Worm (Caenorhabditis elegans) whole organism, late embryonic: Measurements from ENCODE around the gene pqn-94.

ENCODE experiments used
- C08G9.2 ChIP-seq: sonication (generic microtip); optimal IDR thresholded peaks from 2 replicates; lab custom pipeline; 2016; ENCODE audit warnings: mild to moderate bottlenecking, missing genetic modification characterization, moderate library complexity, missing compliant biosample characterization
- F13H6.1 ChIP-seq: sonication (generic microtip); optimal IDR thresholded peaks from 2 replicates; lab custom pipeline; 2016; ENCODE audit warnings: missing genetic modification characterization, missing compliant biosample characterization
- T23F11.4 ChIP-seq: fragments of 200-800 bp; sonication (Bioruptor generic); optimal IDR thresholded peaks from 2 replicates; lab custom pipeline; 2018; ENCODE audit warnings: mild to moderate bottlenecking, missing genetic modification characterization, missing compliant biosample characterization
- ahr-1 ChIP-seq: sonication (generic microtip); optimal IDR thresholded peaks from 2 replicates; lab custom pipeline; 2016; ENCODE audit warnings: missing genetic modification characterization, missing compliant biosample characterization
- ama-1 ChIP-seq: fragments of 150-350 bp; optimal IDR thresholded peaks from 2 replicates; lab custom pipeline; 2014
- ceh-14 ChIP-seq: sonication (generic microtip); optimal IDR thresholded peaks from 2 replicates; lab custom pipeline; 2016; ENCODE audit warnings: missing genotype, missing genetic modification characterization, missing compliant biosample characterization
- ceh-19 ChIP-seq: fragments of 200-800 bp; sonication (Bioruptor generic); optimal IDR thresholded peaks from 2 replicates; lab custom pipeline; 2018; ENCODE audit warnings: mild to moderate bottlenecking, missing genetic modification characterization, missing compliant biosample characterization
- ceh-2 ChIP-seq: sonication (generic microtip); optimal IDR thresholded peaks from 2 replicates; lab custom pipeline; 2016; ENCODE audit warnings: missing genotype, missing genetic modification characterization, missing compliant biosample characterization
- ceh-22 ChIP-seq: sonication (generic microtip); optimal IDR thresholded peaks from 2 replicates; lab custom pipeline; 2017; ENCODE audit warnings: missing biosample characterization, missing genetic modification characterization
- ceh-30 ChIP-seq: fragments of 150-350 bp; optimal IDR thresholded peaks from 2 replicates; lab custom pipeline; 2014; ENCODE audit warnings: missing biosample characterization, missing genetic modification characterization
- ceh-31 ChIP-seq: sonication (generic microtip); optimal IDR thresholded peaks from 2 replicates; lab custom pipeline; 2016; ENCODE audit warnings: missing genetic modification characterization, missing compliant biosample characterization
- ceh-34 ChIP-seq: sonication (generic microtip); optimal IDR thresholded peaks from 2 replicates; lab custom pipeline; 2016; ENCODE audit warnings: mild to moderate bottlenecking, missing genetic modification characterization, missing compliant biosample characterization
- ceh-48 ChIP-seq: sonication (generic microtip); optimal IDR thresholded peaks from 2 replicates; lab custom pipeline; 2016; ENCODE audit warnings: missing genetic modification characterization, inconsistent platforms, missing compliant biosample characterization
- che-1 ChIP-seq: sonication (generic microtip); optimal IDR thresholded peaks from 2 replicates; lab custom pipeline; 2016; ENCODE audit warnings: mild to moderate bottlenecking, missing genetic modification characterization, missing compliant biosample characterization
- dve-1 ChIP-seq: sonication (generic microtip); optimal IDR thresholded peaks from 2 replicates; lab custom pipeline; 2017; ENCODE audit warnings: antibody characterized with exemption, mild to moderate bottlenecking, missing genetic modification characterization, missing compliant biosample characterization
- elt-2 ChIP-seq: sonication (generic microtip); optimal IDR thresholded peaks from 2 replicates; lab custom pipeline; 2016; ENCODE audit warnings: missing genetic modification reagents, missing genetic modification characterization, missing compliant biosample characterization
- ets-4 ChIP-seq: sonication (generic microtip); optimal IDR thresholded peaks from 2 replicates; lab custom pipeline; 2016; ENCODE audit warnings: missing genetic modification characterization, missing compliant biosample characterization
- eyg-1 ChIP-seq: sonication (generic microtip); optimal IDR thresholded peaks from 2 replicates; lab custom pipeline; 2016; ENCODE audit warnings: missing genotype, missing genetic modification characterization, missing compliant biosample characterization
- fkh-6 ChIP-seq: sonication (generic microtip); optimal IDR thresholded peaks from 2 replicates; lab custom pipeline; 2016; ENCODE audit warnings: missing genetic modification characterization, missing compliant biosample characterization
- hlh-30 ChIP-seq: sonication (generic microtip); optimal IDR thresholded peaks from 2 replicates; lab custom pipeline; 2017; ENCODE audit warnings: antibody characterized with exemption, missing genetic modification characterization, missing compliant biosample characterization; ENCODE audit not compliant: insufficient read depth
- hlh-6 ChIP-seq: sonication (generic microtip); optimal IDR thresholded peaks from 2 replicates; lab custom pipeline; 2016; ENCODE audit warnings: missing genotype, missing genetic modification characterization, missing compliant biosample characterization
- lim-6 ChIP-seq: sonication (generic microtip); optimal IDR thresholded peaks from 2 replicates; lab custom pipeline; 2016; ENCODE audit warnings: missing genetic modification characterization, missing compliant biosample characterization
- lin-11 ChIP-seq: fragments of 200-800 bp; sonication (Bioruptor generic); optimal IDR thresholded peaks from 2 replicates; lab custom pipeline; 2018; ENCODE audit warnings: mild to moderate bottlenecking, missing genetic modification characterization, missing compliant biosample characterization
- nfya-1 ChIP-seq: sonication (generic microtip); optimal IDR thresholded peaks from 2 replicates; lab custom pipeline; 2017; ENCODE audit warnings: missing genetic modification characterization, mild to moderate bottlenecking, missing compliant biosample characterization, antibody characterized with exemption, moderate library complexity
- odd-2 ChIP-seq: sonication (generic microtip); optimal IDR thresholded peaks from 2 replicates; lab custom pipeline; 2017; ENCODE audit warnings: antibody characterized with exemption, mild to moderate bottlenecking, missing genetic modification characterization, missing compliant biosample characterization
- pag-3 ChIP-seq: sonication (generic microtip); optimal IDR thresholded peaks from 2 replicates; lab custom pipeline; 2016; ENCODE audit warnings: missing compliant biosample characterization, missing genetic modification characterization, borderline replicate concordance
- pat-9 ChIP-seq: fragments of 200-800 bp; sonication (Bioruptor generic); optimal IDR thresholded peaks from 2 replicates; lab custom pipeline; 2018; ENCODE audit warnings: mild to moderate bottlenecking, missing genetic modification characterization, moderate library complexity, missing compliant biosample characterization
- pax-1 ChIP-seq: fragments of 150-350 bp; optimal IDR thresholded peaks from 2 replicates; lab custom pipeline; 2014; ENCODE audit warnings: missing biosample characterization, missing genetic modification characterization
- pha-4 ChIP-seq: fragments of 150-350 bp; optimal IDR thresholded peaks from 2 replicates; lab custom pipeline; 2018; ENCODE audit warnings: missing biosample characterization, missing genetic modification reagents, missing genetic modification characterization
- pros-1 ChIP-seq: fragments of 150-350 bp; optimal IDR thresholded peaks from 2 replicates; lab custom pipeline; 2014; ENCODE audit warnings: missing biosample characterization, missing genetic modification reagents, missing genetic modification characterization
- rnt-1 ChIP-seq: sonication (generic microtip); optimal IDR thresholded peaks from 2 replicates; lab custom pipeline; 2016; ENCODE audit warnings: missing genetic modification characterization, missing compliant biosample characterization
- sdc-2 ChIP-seq: sonication (generic microtip); optimal IDR thresholded peaks from 2 replicates; lab custom pipeline; 2016; ENCODE audit warnings: missing genotype, missing genetic modification characterization, missing compliant biosample characterization
- sox-4 ChIP-seq: sonication (generic microtip); optimal IDR thresholded peaks from 2 replicates; lab custom pipeline; 2017; ENCODE audit warnings: mild to moderate bottlenecking, missing genetic modification characterization, inconsistent platforms, missing compliant biosample characterization
- tbx-2 ChIP-seq: sonication (generic microtip); optimal IDR thresholded peaks from 2 replicates; lab custom pipeline; 2016; ENCODE audit warnings: missing genetic modification characterization, missing compliant biosample characterization
- tbx-7 ChIP-seq: sonication (generic microtip); optimal IDR thresholded peaks from 2 replicates; lab custom pipeline; 2016; ENCODE audit warnings: missing genotype, missing genetic modification characterization, missing compliant biosample characterization
- ttx-3 ChIP-seq: sonication (generic microtip); optimal IDR thresholded peaks from 2 replicates; lab custom pipeline; 2016; ENCODE audit warnings: missing genetic modification reagents, missing genetic modification characterization, missing compliant biosample characterization
- unc-42 ChIP-seq: sonication (generic microtip); optimal IDR thresholded peaks from 2 replicates; lab custom pipeline; 2016; ENCODE audit warnings: missing genotype, missing genetic modification characterization, missing compliant biosample characterization
- ztf-16 ChIP-seq: sonication (generic microtip); optimal IDR thresholded peaks from 2 replicates; lab custom pipeline; 2017; ENCODE audit warnings: missing genetic modification characterization, missing compliant biosample characterization

The pqn-94 gene

ce11 chrV:20282827-20283226, 3.2 kb upstream of the pqn-94 start:
- no peak for TF ChIP-seq odd-2 (tag; lab: Kevin White, UChicago)
- TF ChIP-seq, all 69 proteins: peak for 0

ce11 chrV:20279309-20279708, 352 bp downstream of the pqn-94 start:
- TF ChIP-seq pat-9 (tag; lab: Kevin White, UChicago) = no peak
- no peak for TF ChIP-seq ceh-31

ce11 chrV:20276923-20277322, 2.7 kb downstream of the pqn-94 start:
- TF ChIP-seq ceh-14 (tag; lab: Kevin White, UChicago) (no peak), pros-1 (tag; lab: Kevin White, UChicago) (no peak), ttx-3 (tag; lab: Kevin White, UChicago) (no peak), nfya-1 (tag; lab: Kevin White, UChicago) (no peak), fkh-6 (tag; lab: Kevin White, UChicago) (no peak)

- TF ChIP-seq hlh-6 (no peak), lin-11 (tag; lab: Kevin White, UChicago) (no peak), pat-9 (tag; lab: Kevin White, UChicago) (no peak), rnt-1 (tag; lab: Kevin White, UChicago) (peak; percentile 65), ceh-14 (tag; lab: Kevin White, UChicago) (no peak), unc-42 (tag; lab: Kevin White, UChicago) (peak; percentile 24), che-1 (tag; lab: Kevin White, UChicago) (no peak), sox-4 (tag; lab: Kevin White, UChicago) (no peak), nfya-1 (tag; lab: Kevin White, UChicago) (peak; percentile 26), ceh-31 (no peak), F13H6.1 (tag; lab: Kevin White, UChicago) (no peak), elt-2 (tag; lab: Kevin White, UChicago) (no peak), dve-1 (no peak), pha-4 (tag; lab: Kevin White, UChicago) (no peak), lim-6 (tag; lab: Kevin White, UChicago) (no peak), pax-1 (tag; lab: Kevin White, UChicago) (peak; percentile 2), ahr-1 (tag; lab: Kevin White, UChicago) (no peak), ceh-30 (tag; lab: Kevin White, UChicago) (no peak), tbx-2 (tag; lab: Kevin White, UChicago) (no peak)
Observed at ce11 chrV:20269661-20270137, 10.0 kb downstream of the pqn-94 start, which contains the start of the genes prmt-1 and cdkr-3. Gene prmt-1 (minus strand): TSS chrV:20269711. Gene cdkr-3 (plus strand): TSS chrV:20270107.

ce11 chrV:20266992-20267391, 12.7 kb downstream of the pqn-94 start, which contains the start of gene mdt-17:
Gene mdt-17 (minus strand): TSS chrV:20267247.
- TF ChIP-seq ama-1 (lab: Kevin White, UChicago) = no peak
- TF ChIP-seq pros-1 (tag; lab: Kevin White, UChicago) = no peak
- no peak for TF ChIP-seq tbx-7 (tag; lab: Kevin White, UChicago)
- TF ChIP-seq rnt-1 (tag; lab: Kevin White, UChicago) = no peak

- peak; percentile 78 for TF ChIP-seq ceh-31
- TF ChIP-seq eyg-1 = no peak
- no peak for TF ChIP-seq dve-1
- TF ChIP-seq pax-1 (tag; lab: Kevin White, UChicago) = no peak
- no peak for TF ChIP-seq ama-1 (lab: Kevin White, UChicago)
- TF ChIP-seq rnt-1 (tag; lab: Kevin White, UChicago) = no peak
- peak; percentile 43 for TF ChIP-seq tbx-2 (tag; lab: Kevin White, UChicago)
- TF ChIP-seq T23F11.4 (GFP tag; lab: Kevin White, UChicago) = no peak
- no peak for TF ChIP-seq elt-2 (tag; lab: Kevin White, UChicago)
- TF ChIP-seq ztf-16 (tag; lab: Kevin White, UChicago) = no peak
- peak; percentile 59 for TF ChIP-seq ceh-48
- no peak for TF ChIP-seq F13H6.1 (tag; lab: Kevin White, UChicago)
- peak; percentile 19 for TF ChIP-seq ceh-14 (tag; lab: Kevin White, UChicago)
- no peak for TF ChIP-seq ceh-19 (GFP tag; lab: Kevin White, UChicago)
- no peak for TF ChIP-seq ceh-2 (tag; lab: Kevin White, UChicago)
- peak; percentile 72 for TF ChIP-seq hlh-30
- peak; percentile 41 for TF ChIP-seq ceh-34 (tag; lab: Kevin White, UChicago)
- no peak for TF ChIP-seq pag-3
- TF ChIP-seq ceh-30 (tag; lab: Kevin White, UChicago) = no peak
- no peak for TF ChIP-seq lin-11 (tag; lab: Kevin White, UChicago)
- TF ChIP-seq ceh-22 = no peak
- TF ChIP-seq C08G9.2 (tag; lab: Kevin White, UChicago) = no peak
- no peak for TF ChIP-seq ttx-3 (tag; lab: Kevin White, UChicago)
- TF ChIP-seq sdc-2 (tag; lab: Kevin White, UChicago) = peak; percentile 13
- peak; percentile 13 for TF ChIP-seq ets-4 (tag; lab: Kevin White, UChicago)
Observed at ce11 chrV:20249438-20250120, 30.1 kb downstream of the pqn-94 start, which contains the start of gene swsn-1. Gene swsn-1 (minus strand): TSS chrV:20249488.
